Worm (Caenorhabditis elegans) whole organism, young adult: Measurements from ENCODE around the gene nmad-1.

Source experiments
- B0019.2 ChIP-seq: fragments of 200-800 bp; sonication (Bioruptor generic); conservative IDR thresholded peaks from 2 replicates; pipeline ENCODE4 v1.3.6; 2022; ENCODE audit warnings: missing genetic modification reagents, missing genetic modification characterization, missing compliant biosample characterization
- B0035.1 ChIP-seq: sonication (generic microtip); optimal IDR thresholded peaks from 2 replicates; lab custom pipeline; 2016; ENCODE audit warnings: missing genetic modification characterization, mild to moderate bottlenecking, missing compliant biosample characterization, missing genotype, missing genetic modification reagents
- F23B12.7 ChIP-seq: sonication (generic microtip); optimal IDR thresholded peaks from 2 replicates; lab custom pipeline; 2017; ENCODE audit warnings: missing genetic modification characterization, mild to moderate bottlenecking, missing compliant biosample characterization, antibody characterized with exemption, moderate library complexity; ENCODE audit not compliant: insufficient read depth
- F37B4.10 ChIP-seq: fragments of 200-800 bp; sonication (Bioruptor generic); IDR thresholded peaks from 2 replicates; pipeline ENCODE4 v1.3.6; 2022; ENCODE audit warnings: missing genetic modification characterization, missing compliant biosample characterization
- F52B5.7 ChIP-seq: sonication (generic microtip); optimal IDR thresholded peaks from 2 replicates; lab custom pipeline; 2016; ENCODE audit warnings: mild to moderate bottlenecking, missing genetic modification characterization, missing compliant biosample characterization
- F57C9.4 ChIP-seq: sonication (generic microtip); optimal IDR thresholded peaks from 2 replicates; lab custom pipeline; 2017; ENCODE audit warnings: mild to moderate bottlenecking, missing genetic modification characterization, missing compliant biosample characterization
- K11D2.4 ChIP-seq: fragments of 200-800 bp; sonication (Bioruptor generic); IDR thresholded peaks from 2 replicates; pipeline ENCODE4 v1.3.6; 2022; ENCODE audit warnings: missing genetic modification reagents, missing genetic modification characterization, missing compliant biosample characterization
- T07F8.4 ChIP-seq: sonication (generic microtip); optimal IDR thresholded peaks from 2 replicates; lab custom pipeline; 2016; ENCODE audit warnings: mild to moderate bottlenecking, missing genetic modification characterization, moderate library complexity, missing compliant biosample characterization
- Y53G8AR.9 ChIP-seq: fragments of 200-800 bp; sonication (Bioruptor generic); conservative IDR thresholded peaks from 2 replicates; pipeline ENCODE4 v1.3.6; 2022; ENCODE audit warnings: missing genetic modification reagents, missing genetic modification characterization, missing compliant biosample characterization
- Y95B8A.8 ChIP-seq: fragments of 200-800 bp; sonication (Bioruptor generic); IDR thresholded peaks from 2 replicates; pipeline ENCODE4 v1.3.6; 2022; ENCODE audit warnings: missing genetic modification reagents, missing genetic modification characterization, missing compliant biosample characterization
- akir-1 ChIP-seq: fragments of 200-800 bp; sonication (Bioruptor generic); optimal IDR thresholded peaks from 2 replicates; lab custom pipeline; 2018; ENCODE audit warnings: mild to moderate bottlenecking, missing genetic modification characterization, moderate library complexity, missing compliant biosample characterization
- ama-1 ChIP-seq, 3 experiments: fragments of 150-350 bp in 1 of 3; sonication (generic microtip) in 2 of 3; optimal IDR thresholded peaks; 2 replicates each; lab custom pipeline; 2014 to 2018; ENCODE audit warnings: missing biosample characterization in 2 of 3, missing genetic modification characterization in 2 of 3, missing genetic modification reagents in 2 of 3
- aptf-2 ChIP-seq: fragments of 200-800 bp; sonication (Bioruptor generic); conservative IDR thresholded peaks from 2 replicates; pipeline ENCODE4 v1.3.6; 2022; ENCODE audit warnings: missing genetic modification reagents, missing genetic modification characterization, missing compliant biosample characterization
- aptf-3 ChIP-seq: fragments of 200-800 bp; sonication (Bioruptor generic); IDR thresholded peaks from 2 replicates; pipeline ENCODE4 v1.3.6; 2022; ENCODE audit warnings: missing genetic modification characterization, missing compliant biosample characterization
- attf-3 ChIP-seq: fragments of 200-800 bp; sonication (Bioruptor generic); conservative IDR thresholded peaks from 2 replicates; pipeline ENCODE4 v1.3.6; 2022; ENCODE audit warnings: missing genetic modification reagents, missing genetic modification characterization, missing compliant biosample characterization
- bed-1 ChIP-seq: fragments of 200-800 bp; sonication (Bioruptor generic); IDR thresholded peaks from 2 replicates; pipeline ENCODE4 v1.3.6; 2022; ENCODE audit warnings: missing genetic modification reagents, missing genetic modification characterization, missing compliant biosample characterization
- ccch-3 ChIP-seq: fragments of 200-800 bp; sonication (Bioruptor generic); optimal IDR thresholded peaks from 2 replicates; lab custom pipeline; 2018; ENCODE audit warnings: mild to moderate bottlenecking, missing genetic modification characterization, missing compliant biosample characterization
- ceh-27 ChIP-seq: fragments of 200-800 bp; sonication (Bioruptor generic); optimal IDR thresholded peaks from 2 replicates; lab custom pipeline; 2018; ENCODE audit warnings: mild to moderate bottlenecking, missing genetic modification characterization, moderate library complexity, missing compliant biosample characterization
- ceh-58 ChIP-seq: fragments of 200-800 bp; sonication (Bioruptor generic); IDR thresholded peaks from 2 replicates; pipeline ENCODE4 v1.3.6; 2022; ENCODE audit warnings: missing genetic modification characterization, missing compliant biosample characterization
- efl-1 ChIP-seq: fragments of 150-350 bp; optimal IDR thresholded peaks from 2 replicates; lab custom pipeline; 2014; ENCODE audit warnings: missing biosample characterization, missing genetic modification reagents, missing genetic modification characterization
- egl-18 ChIP-seq: fragments of 200-800 bp; sonication (Bioruptor generic); IDR thresholded peaks from 2 replicates; pipeline ENCODE4 v1.3.6; 2022; ENCODE audit warnings: missing genetic modification reagents, missing genetic modification characterization, missing compliant biosample characterization
- egrh-3 ChIP-seq: fragments of 200-800 bp; sonication (Bioruptor generic); IDR thresholded peaks from 2 replicates; pipeline ENCODE4 v1.3.6; 2022; ENCODE audit warnings: missing genetic modification reagents, missing genetic modification characterization, missing compliant biosample characterization
- him-1 ChIP-seq: sonication (generic microtip); optimal IDR thresholded peaks from 2 replicates; lab custom pipeline; 2016; ENCODE audit warnings: missing genotype, missing genetic modification reagents, missing genetic modification characterization, missing compliant biosample characterization
- hmg-20 ChIP-seq: fragments of 200-800 bp; sonication (Bioruptor generic); IDR thresholded peaks from 2 replicates; pipeline ENCODE4 v1.3.6; 2022; ENCODE audit warnings: missing genetic modification reagents, missing genetic modification characterization, missing compliant biosample characterization
- lag-1 ChIP-seq: fragments of 200-800 bp; sonication (Bioruptor generic); IDR thresholded peaks from 2 replicates; pipeline ENCODE4 v1.3.6; 2022; ENCODE audit warnings: missing genetic modification reagents, missing genetic modification characterization, missing compliant biosample characterization
- let-526 ChIP-seq: fragments of 200-800 bp; sonication (Bioruptor generic); IDR thresholded peaks from 2 replicates; pipeline ENCODE4 v1.3.6; 2022; ENCODE audit warnings: missing genetic modification reagents, missing genetic modification characterization, missing compliant biosample characterization
- lin-26 ChIP-seq: fragments of 200-800 bp; sonication (Bioruptor generic); IDR thresholded peaks from 2 replicates; pipeline ENCODE4 v1.3.6; 2022; ENCODE audit warnings: missing genetic modification reagents, missing genetic modification characterization, missing compliant biosample characterization
- lin-35 ChIP-seq, 3 experiments: fragments of 150-350 bp in 2 of 3; sonication (generic microtip) in 1 of 3; optimal IDR thresholded peaks; 2 replicates each; lab custom pipeline; 2014 to 2018; ENCODE audit warnings: missing biosample characterization in 3 of 3, missing genetic modification characterization in 3 of 3, missing genetic modification reagents in 3 of 3
- lin-40 ChIP-seq: sonication (generic microtip); optimal IDR thresholded peaks from 2 replicates; lab custom pipeline; 2016; ENCODE audit warnings: missing genetic modification characterization, mild to moderate bottlenecking, missing compliant biosample characterization, missing genotype, missing genetic modification reagents
- lir-1 ChIP-seq: fragments of 200-800 bp; sonication (Bioruptor generic); conservative IDR thresholded peaks from 2 replicates; pipeline ENCODE4 v1.3.6; 2022; ENCODE audit warnings: missing genetic modification reagents, missing genetic modification characterization, missing compliant biosample characterization
- lsl-1 ChIP-seq: fragments of 200-800 bp; sonication (Bioruptor generic); optimal IDR thresholded peaks from 2 replicates; lab custom pipeline; 2018; ENCODE audit warnings: mild to moderate bottlenecking, missing genetic modification characterization, moderate library complexity, missing compliant biosample characterization
- nhr-27 ChIP-seq: fragments of 200-800 bp; sonication (Bioruptor generic); optimal IDR thresholded peaks from 2 replicates; lab custom pipeline; 2018; ENCODE audit warnings: mild to moderate bottlenecking, missing genetic modification characterization, moderate library complexity, missing compliant biosample characterization
- repo-1 ChIP-seq: sonication (generic microtip); optimal IDR thresholded peaks from 2 replicates; lab custom pipeline; 2017; ENCODE audit warnings: mild to moderate bottlenecking, missing genetic modification characterization, missing compliant biosample characterization
- rpc-1 ChIP-seq, 2 experiments: fragments of 150-350 bp in 1 of 2; sonication (generic microtip) in 1 of 2; optimal IDR thresholded peaks; 2 replicates each; lab custom pipeline; 2014 to 2018; ENCODE audit warnings: missing biosample characterization in 1 of 2, missing genetic modification characterization in 1 of 2, missing genetic modification reagents in 1 of 2, missing genotype in 1 of 2
- sdz-38 ChIP-seq: sonication (generic microtip); optimal IDR thresholded peaks from 2 replicates; lab custom pipeline; 2016; ENCODE audit warnings: missing genotype, missing genetic modification characterization, missing compliant biosample characterization
- sea-2 ChIP-seq: fragments of 200-800 bp; sonication (Bioruptor generic); IDR thresholded peaks from 2 replicates; pipeline ENCODE4 v1.3.6; 2022; ENCODE audit warnings: missing genetic modification characterization, missing compliant biosample characterization
- sptf-2 ChIP-seq: fragments of 200-800 bp; sonication (Bioruptor generic); optimal IDR thresholded peaks from 2 replicates; lab custom pipeline; 2018; ENCODE audit warnings: mild to moderate bottlenecking, missing genetic modification characterization, missing compliant biosample characterization
- tbx-9 ChIP-seq: sonication (generic microtip); optimal IDR thresholded peaks from 2 replicates; lab custom pipeline; 2016; ENCODE audit warnings: borderline replicate concordance, missing genetic modification characterization, inconsistent platforms, missing compliant biosample characterization
- unc-62 ChIP-seq: fragments of 150-350 bp; optimal IDR thresholded peaks from 2 replicates; lab custom pipeline; 2014; ENCODE audit warnings: missing biosample characterization, missing genetic modification reagents, missing genetic modification characterization
- zfh-2 ChIP-seq: fragments of 200-800 bp; sonication (Bioruptor generic); conservative IDR thresholded peaks from 2 replicates; pipeline ENCODE4 v1.3.6; 2022; ENCODE audit warnings: missing genetic modification reagents, missing genetic modification characterization, missing compliant biosample characterization
- ztf-6 ChIP-seq: fragments of 200-800 bp; sonication (Bioruptor generic); IDR thresholded peaks from 2 replicates; pipeline ENCODE4 v1.3.6; 2022; ENCODE audit warnings: missing genetic modification reagents, missing genetic modification characterization, missing compliant biosample characterization

nmad-1 gene

DNA sequence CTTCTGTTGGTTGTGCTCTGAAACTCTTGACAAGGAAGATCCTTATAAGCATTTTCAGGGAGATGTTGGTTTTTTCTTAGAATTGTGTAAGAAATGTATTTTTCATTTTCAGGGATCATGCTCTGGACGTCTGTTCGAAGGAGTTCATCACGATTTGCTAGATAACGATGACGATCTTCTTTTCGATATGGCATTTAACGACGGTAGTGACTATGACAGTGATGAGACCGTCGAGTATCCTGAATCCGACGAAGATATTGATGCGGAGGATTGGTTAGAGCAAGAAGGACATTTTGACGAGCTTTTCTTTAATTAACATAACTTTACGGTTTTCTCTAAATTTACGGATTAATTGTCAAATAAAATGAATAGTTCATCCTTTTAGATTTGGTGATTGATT lies 34.0 kb upstream of the nmad-1 start (continued):
- TF ChIP-seq nhr-27 (tag; lab: Kevin White, UChicago) (no peak), sdz-38 (tag; lab: Kevin White, UChicago) (no peak), B0035.1 (no peak), ama-1 (optimal IDR thresholded peaks at IDR 0.05; lab: Kevin White, UChicago) (no peak), ama-1 (GFP tag; optimal IDR thresholded peaks at IDR 0.05; lab: Kevin White, UChicago) (no peak), Y95B8A.8 (no peak), lin-26 (GFP tag; lab: Robert Waterston, UW) (no peak; the same call in 1 of the 2 replicates), F23B12.7 (tag; lab: Kevin White, UChicago) (no peak), aptf-3 (no peak)

DNA sequence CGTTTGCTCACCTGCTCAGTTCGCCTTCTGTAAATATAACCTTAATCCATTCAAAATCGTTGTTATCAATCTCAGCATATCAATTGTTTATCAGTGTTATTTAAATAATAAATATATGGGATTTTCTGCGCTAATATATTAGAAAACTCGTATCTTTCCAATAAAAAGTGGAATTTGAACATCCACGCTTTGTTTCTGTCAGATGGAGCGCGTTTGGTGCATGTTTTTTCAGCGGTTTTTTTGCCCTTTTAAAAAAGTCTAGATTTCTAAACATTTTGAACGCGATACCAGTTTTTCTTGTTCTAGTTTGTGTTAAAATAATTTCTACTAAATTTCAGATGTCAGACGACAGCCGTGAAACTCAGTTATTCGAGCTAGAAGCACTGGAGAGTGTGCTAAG lies 32.2 kb upstream of the nmad-1 start, which contains the start of gene F56D2.2:
Gene F56D2.2 (plus strand): TSS at position 339 of the 400 bp plus-strand sequence.
- TF ChIP-seq efl-1 (peak; percentile 45), lin-35 (GFP tag; optimal IDR thresholded peaks at IDR 0.05; lab: Kevin White, UChicago) (peak in 1 of 3 experiments; percentile 9), lir-1 (GFP tag; lab: Robert Waterston, UW) (no peak)

DNA sequence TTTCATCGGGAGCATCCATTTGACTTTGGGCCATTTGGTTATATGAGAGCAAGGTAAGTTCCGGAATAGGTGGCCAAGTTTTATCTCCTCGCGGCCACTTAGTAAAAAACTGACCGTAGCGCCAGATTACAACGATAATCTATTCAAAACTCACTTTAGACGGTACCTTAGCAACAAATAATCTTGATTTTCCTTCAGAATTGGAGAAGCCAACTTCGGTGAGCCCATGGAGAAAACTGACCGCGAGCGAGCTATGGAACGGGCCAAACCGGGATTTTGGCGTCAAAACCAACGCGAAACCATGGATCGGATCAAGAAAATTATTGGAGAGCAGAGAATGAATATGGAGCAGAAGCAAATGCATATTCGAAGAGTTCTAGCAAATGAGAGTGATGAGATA lies 31.0 kb upstream of the nmad-1 start:
- TF ChIP-seq F37B4.10 = 0 out of 2 replicates have a peak, but pooled peaks have one; percentile 67
- no peak for TF ChIP-seq ccch-3 (GFP tag; lab: Kevin White, UChicago)

DNA sequence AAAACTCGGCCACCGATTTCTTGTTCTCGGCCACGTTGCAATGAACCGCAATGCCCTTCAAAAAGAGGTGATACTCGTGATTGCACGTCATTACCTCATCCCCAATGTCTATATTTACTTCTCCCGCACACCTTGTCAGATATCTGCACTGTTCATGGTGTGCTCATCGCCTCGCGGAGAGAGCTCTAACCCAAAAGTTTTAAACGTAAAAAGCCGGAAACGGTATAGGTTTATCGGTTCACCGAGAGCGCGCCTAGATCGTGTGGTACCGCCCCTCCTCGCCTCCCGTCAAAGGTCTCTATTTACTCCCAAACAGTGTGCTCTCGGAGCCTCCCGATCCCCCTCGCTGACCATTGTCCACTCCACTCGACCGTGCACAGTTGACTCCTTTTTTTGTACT lies 29.9 kb upstream of the nmad-1 start, which contains the start of gene F56D2.3:
Gene F56D2.3 (plus strand): TSS at position 301 of the 400 bp plus-strand sequence.
- TF ChIP-seq bed-1 (GFP tag; lab: Robert Waterston, UW) (no peak), F52B5.7 (no peak), attf-3 (GFP tag; lab: Robert Waterston, UW) (no peak), lsl-1 (GFP tag; lab: Kevin White, UChicago) (no peak), hmg-20 (no peak), ceh-27 (GFP tag; lab: Kevin White, UChicago) (no peak), him-1 (tag; lab: Kevin White, UChicago) (no peak), akir-1 (no peak), B0019.2 (GFP tag; lab: Robert Waterston, UW) (no peak), sptf-2 (GFP tag; lab: Kevin White, UChicago) (no peak), T07F8.4 (no peak), ceh-58 (GFP tag; lab: Robert Waterston, UW) (0 out of 2 replicates have a peak, but pooled peaks have one; percentile 9), zfh-2 (GFP tag; lab: Robert Waterston, UW) (peak; percentile 35; the same call in 1 of the 2 replicates), lin-40 (tag; lab: Kevin White, UChicago) (no peak)

DNA sequence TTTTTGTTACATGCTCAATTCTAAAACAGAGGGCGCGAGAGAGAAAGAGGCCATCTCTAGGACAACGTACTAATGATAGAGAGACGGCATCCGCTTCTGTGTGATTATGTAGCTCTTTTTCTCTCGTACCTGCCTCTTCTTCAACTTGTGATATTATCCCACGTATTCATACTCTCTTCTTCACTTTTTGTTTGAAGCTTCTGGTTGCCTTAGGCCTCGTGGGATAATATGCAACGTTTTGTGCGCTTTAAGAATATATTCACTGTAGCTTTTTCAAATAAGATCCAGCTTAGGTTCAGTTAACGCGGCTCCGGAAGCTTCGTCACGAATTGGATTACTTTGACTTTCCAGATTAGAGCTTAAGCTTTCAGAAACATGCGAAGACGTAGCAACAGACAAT lies 28.0 kb upstream of the nmad-1 start, which contains the start of the genes F56D2.8 and uev-2:
Gene F56D2.8 (minus strand): TSS at position 101 of the 400 bp plus-strand sequence.
Gene uev-2 (plus strand): TSS at position 360 of the 400 bp plus-strand sequence.
- no peak for TF ChIP-seq tbx-9 (tag; lab: Kevin White, UChicago)
- no peak for TF ChIP-seq F57C9.4 (tag; lab: Kevin White, UChicago)
- TF ChIP-seq ccch-3 (GFP tag; lab: Kevin White, UChicago) = no peak
- TF ChIP-seq egl-18 (GFP tag; lab: Robert Waterston, UW) = no peak
- no peak for TF ChIP-seq ztf-6 (GFP tag; lab: Robert Waterston, UW)
- no peak for TF ChIP-seq repo-1
- TF ChIP-seq F23B12.7 (tag; lab: Kevin White, UChicago) = no peak
- no peak for TF ChIP-seq rpc-1 (optimal IDR thresholded peaks at IDR 0.05; lab: Kevin White, UChicago)
- no peak for TF ChIP-seq rpc-1 (tag; optimal IDR thresholded peaks at IDR 0.05; lab: Kevin White, UChicago)
- no peak for TF ChIP-seq F52B5.7
- no peak for TF ChIP-seq egrh-3 (GFP tag; lab: Robert Waterston, UW)
- TF ChIP-seq let-526 (GFP tag; lab: Robert Waterston, UW) = no peak
- TF ChIP-seq sea-2 = no peak
- TF ChIP-seq Y53G8AR.9 (GFP tag; lab: Robert Waterston, UW) = no peak
- no peak for TF ChIP-seq K11D2.4 (GFP tag; lab: Robert Waterston, UW)
- TF ChIP-seq lin-26 (GFP tag; lab: Robert Waterston, UW) = no peak
- TF ChIP-seq aptf-2 (GFP tag; lab: Robert Waterston, UW) = no peak
- no peak for TF ChIP-seq unc-62
- TF ChIP-seq lag-1 (GFP tag; lab: Robert Waterston, UW) = no peak
